Worm (Caenorhabditis elegans): Measurements from ENCODE around the gene msp-79.

The msp-79 gene

DNA sequence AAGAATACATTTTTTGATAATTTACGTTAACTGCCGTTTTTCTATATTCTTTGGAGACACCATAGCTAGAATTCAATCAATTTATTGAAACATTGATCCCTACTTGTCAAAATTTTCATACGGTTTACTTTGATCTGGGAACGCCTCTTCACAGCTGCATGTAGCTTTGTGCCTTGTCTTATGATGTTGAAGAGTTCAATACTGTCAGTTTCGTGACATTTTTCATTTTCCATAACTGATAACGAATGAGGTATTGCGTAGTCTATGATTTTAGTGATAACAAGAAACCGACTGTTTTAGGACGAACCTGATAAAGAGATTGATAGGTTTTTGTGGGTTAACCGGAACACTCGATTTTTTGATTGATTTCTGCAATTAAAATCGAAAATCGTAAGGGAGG lies 34.5 kb upstream of the msp-79 start:
- no peak for TF ChIP-seq egl-27 (tag; optimal IDR thresholded peaks at IDR 0.05)
- TF ChIP-seq nhr-71 (tag; optimal IDR thresholded peaks at IDR 0.05) = peak; percentile 19
- peak in 1 of 2 experiments; percentile 49 for TF ChIP-seq lin-35 (GFP tag; optimal IDR thresholded peaks at IDR 0.05)
- TF ChIP-seq unc-86 (tag; optimal IDR thresholded peaks at IDR 0.05) = no peak
- TF ChIP-seq nhr-20 (tag; optimal IDR thresholded peaks at IDR 0.05) = peak; percentile 9
- no peak for TF ChIP-seq hpl-2 (GFP tag; optimal IDR thresholded peaks at IDR 0.05)
- peak; percentile 16 for TF ChIP-seq blmp-1 (tag; optimal IDR thresholded peaks at IDR 0.05)
- no peak for TF ChIP-seq dsc-1 (tag; optimal IDR thresholded peaks at IDR 0.05)
- TF ChIP-seq elt-3 (tag; optimal IDR thresholded peaks at IDR 0.05) = peak in 1 of 6 experiments; percentile 23
- TF ChIP-seq lin-14 (GFP tag; optimal IDR thresholded peaks at IDR 0.05) = peak; percentile 33
- no peak for TF ChIP-seq hlh-17 (GFP tag; optimal IDR thresholded peaks at IDR 0.05; ENCODE audit: borderline replicate concordance)
- TF ChIP-seq pqm-1 (tag; optimal IDR thresholded peaks at IDR 0.05) = peak; percentile 88
- TF ChIP-seq nhr-85 (tag) = peak; percentile 25
- TF ChIP-seq elt-2 (tag; optimal IDR thresholded peaks at IDR 0.05) = peak; percentile 95
- peak; percentile 84 for TF ChIP-seq tlp-1 (tag; optimal IDR thresholded peaks at IDR 0.05)
- no peak for TF ChIP-seq ceh-88 (GFP tag; IDR thresholded peaks at IDR 0.05)
- TF ChIP-seq lin-15B (tag; optimal IDR thresholded peaks at IDR 0.05) = no peak
- no peak for TF ChIP-seq lir-3 (tag; optimal IDR thresholded peaks at IDR 0.05; ENCODE audit: poor library complexity)

DNA sequence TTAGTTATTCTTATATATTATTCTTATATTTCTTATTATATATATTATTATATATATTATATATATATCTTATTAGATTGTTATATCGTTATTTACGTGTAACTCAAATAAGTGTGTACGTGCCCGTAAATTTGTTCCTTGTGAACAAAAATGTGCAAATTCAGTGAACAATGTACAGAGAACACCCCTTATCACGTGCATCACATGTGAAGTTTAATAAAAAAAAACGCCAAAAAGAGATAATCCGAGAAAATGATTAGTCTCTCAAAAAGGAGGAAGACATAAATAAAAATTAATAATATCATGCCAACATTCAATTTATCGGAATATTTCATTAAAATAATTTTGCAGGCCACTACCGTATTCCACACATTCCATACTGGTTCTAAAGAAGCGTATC lies 32.7 kb upstream of the msp-79 start:
- TF ChIP-seq dsc-1 (tag; optimal IDR thresholded peaks at IDR 0.05) (peak; percentile 42), elt-2 (tag; optimal IDR thresholded peaks at IDR 0.05) (peak; percentile 40), efl-1 (optimal IDR thresholded peaks at IDR 0.05) (no peak), efl-1 (GFP tag; optimal IDR thresholded peaks at IDR 0.05 in 1 of 2) (no peak), vab-15 (tag; optimal IDR thresholded peaks at IDR 0.05) (no peak), snpc-4 (tag; optimal IDR thresholded peaks at IDR 0.05) (no peak), nhr-19 (GFP tag; conservative IDR thresholded peaks at IDR 0.05) (0 out of 2 replicates have a peak, but pooled peaks have one; percentile 9), nhr-77 (tag; optimal IDR thresholded peaks at IDR 0.05) (no peak), rnt-1 (tag; optimal IDR thresholded peaks at IDR 0.05) (no peak)

DNA sequence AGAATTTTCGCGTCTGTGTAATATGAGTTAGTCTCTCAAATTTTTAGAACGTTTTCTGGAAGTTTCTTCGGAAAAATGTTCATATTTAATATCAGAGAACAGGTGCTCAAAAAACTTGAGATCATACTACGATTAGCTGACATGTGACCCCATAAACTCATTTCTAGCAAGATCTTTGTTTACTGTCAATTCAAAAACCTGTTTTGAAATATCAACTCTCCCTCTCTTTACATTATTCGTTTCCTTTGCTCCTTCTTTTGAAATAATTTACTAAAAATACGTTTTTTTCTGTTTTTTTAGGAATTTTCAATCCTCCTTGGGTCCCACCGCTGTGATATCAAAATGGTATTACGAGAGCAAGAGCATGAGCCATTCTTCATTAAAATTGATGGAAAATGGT lies 32.2 kb upstream of the msp-79 start, which contains the start of gene fat-4:
fat-4 (plus strand) TSS at position 301 of the 400 bp plus-strand sequence.
- TF ChIP-seq aha-1 (tag; optimal IDR thresholded peaks at IDR 0.05) (no peak), unc-30 (tag; optimal IDR thresholded peaks at IDR 0.05) (no peak)

DNA sequence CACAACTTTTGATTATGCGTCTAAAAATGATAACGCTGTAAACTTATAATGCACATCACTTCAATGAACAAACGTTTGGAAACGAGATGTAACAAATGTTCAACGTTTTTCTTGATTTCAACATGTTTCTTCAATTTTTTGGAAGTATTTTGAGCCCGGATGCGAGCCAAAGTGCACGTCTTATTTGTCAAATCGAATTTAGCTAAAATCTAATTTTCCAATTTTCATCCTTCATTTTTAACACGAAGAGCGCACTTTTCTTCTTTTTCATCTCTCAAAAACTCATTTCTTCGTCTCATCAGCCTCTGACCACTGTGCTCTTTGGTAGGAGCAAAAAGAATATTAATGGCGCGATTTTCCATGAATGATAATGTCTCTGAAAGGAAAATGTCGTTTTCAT lies 31.4 kb upstream of the msp-79 start:
- no peak for TF ChIP-seq skn-1 (tag; optimal IDR thresholded peaks at IDR 0.05)
- TF ChIP-seq lin-13 (GFP tag; optimal IDR thresholded peaks at IDR 0.05) = no peak
- TF ChIP-seq unc-30 (tag; optimal IDR thresholded peaks at IDR 0.05) = no peak
- peak; percentile 40 for TF ChIP-seq nhr-71 (tag; optimal IDR thresholded peaks at IDR 0.05)
- TF ChIP-seq C16A3.4 (tag; optimal IDR thresholded peaks at IDR 0.05) = no peak
- TF ChIP-seq sup-37 (GFP tag; optimal IDR thresholded peaks at IDR 0.05) = no peak
- no peak for TF ChIP-seq ztf-4 (tag; optimal IDR thresholded peaks at IDR 0.05)
- TF ChIP-seq sox-4 (tag; optimal IDR thresholded peaks at IDR 0.05) = no peak
- no peak for TF ChIP-seq ceh-90 (tag; optimal IDR thresholded peaks at IDR 0.05)
- TF ChIP-seq aly-2 (tag; optimal IDR thresholded peaks at IDR 0.05) = no peak
- TF ChIP-seq hpl-2 (GFP tag; optimal IDR thresholded peaks at IDR 0.05) = no peak
- TF ChIP-seq mab-9 (GFP tag; IDR thresholded peaks at IDR 0.05) = no peak
- no peak for TF ChIP-seq nhr-11 (tag; optimal IDR thresholded peaks at IDR 0.05)
- TF ChIP-seq nhr-77 (tag; optimal IDR thresholded peaks at IDR 0.05) = no peak
- no peak for TF ChIP-seq ztf-11 (tag; optimal IDR thresholded peaks at IDR 0.05)
- no peak for TF ChIP-seq isw-1 (GFP tag; IDR thresholded peaks at IDR 0.05)
- TF ChIP-seq nhr-90 (tag; optimal IDR thresholded peaks at IDR 0.05; ENCODE audit: poor library complexity) = no peak
- no peak for TF ChIP-seq unc-86 (tag; optimal IDR thresholded peaks at IDR 0.05)
- TF ChIP-seq lin-35 (GFP tag; optimal IDR thresholded peaks at IDR 0.05) = no peak
- TF ChIP-seq egl-27 (tag; optimal IDR thresholded peaks at IDR 0.05) = no peak
- no peak for TF ChIP-seq egl-13 (tag; optimal IDR thresholded peaks at IDR 0.05)
- no peak for TF ChIP-seq grh-1 (GFP tag; IDR thresholded peaks at IDR 0.05)
- TF ChIP-seq nhr-84 (tag; optimal IDR thresholded peaks at IDR 0.05) = no peak
- TF ChIP-seq zag-1 (tag; optimal IDR thresholded peaks at IDR 0.05) = no peak
- no peak for TF ChIP-seq unc-98 (GFP tag; IDR thresholded peaks at IDR 0.05)
- no peak for TF ChIP-seq C04F5.9 (tag; optimal IDR thresholded peaks at IDR 0.05)
- TF ChIP-seq elt-2 (tag; optimal IDR thresholded peaks at IDR 0.05) = no peak
- TF ChIP-seq efl-3 (GFP tag; optimal IDR thresholded peaks at IDR 0.05) = no peak
- TF ChIP-seq blmp-1 (tag; optimal IDR thresholded peaks at IDR 0.05) = no peak
- no peak for TF ChIP-seq fkh-4 (tag; optimal IDR thresholded peaks at IDR 0.05; ENCODE audit: borderline replicate concordance)

Measured in whole organism, L1 larva.